Worm (Caenorhabditis elegans): ENCODE measurements around the gene morc-1.

Gene morc-1

DNA sequence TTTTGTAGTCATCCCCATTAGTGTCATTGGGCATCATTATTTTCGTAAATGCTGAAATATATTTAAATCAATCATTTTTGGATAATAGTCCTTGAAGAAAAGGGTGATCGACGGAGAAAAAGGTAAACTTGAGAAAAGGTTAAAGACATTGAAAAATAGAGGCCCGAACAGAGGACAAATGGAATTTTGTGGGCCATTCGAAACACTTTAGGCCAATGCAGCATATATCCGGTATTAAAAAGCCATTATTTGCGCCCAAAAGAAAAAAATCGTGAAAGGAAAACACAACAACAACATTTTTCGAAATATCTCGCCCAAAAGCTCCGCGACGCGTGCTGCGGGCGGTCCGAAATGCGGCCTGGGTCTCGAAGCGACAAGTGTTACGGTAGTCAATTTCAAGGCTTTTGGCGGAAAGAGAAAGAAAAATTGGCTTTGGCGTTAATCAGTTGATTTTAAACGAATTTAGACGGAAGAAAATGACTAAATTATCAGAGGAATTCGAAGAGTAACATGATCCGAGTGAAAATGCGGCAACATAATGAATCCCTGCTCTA is at the start of gene morc-1:
Gene morc-1, minus strand, starts transcription at position 51 of the 554 bp plus-strand sequence.
- no peak for TF ChIP-seq ztf-23 (GFP tag; IDR thresholded peaks at IDR 0.05)
- no peak for TF ChIP-seq klf-2 (GFP tag; conservative IDR thresholded peaks at IDR 0.05)
- TF ChIP-seq T22C8.4 (GFP tag; IDR thresholded peaks at IDR 0.05): no peak
- no peak for TF ChIP-seq flt-1 (GFP tag; IDR thresholded peaks at IDR 0.05)
- TF ChIP-seq cog-1 (tag; optimal IDR thresholded peaks at IDR 0.05): no peak
- TF ChIP-seq ref-1 (GFP tag; conservative IDR thresholded peaks at IDR 0.05): no peak
- no peak for TF ChIP-seq med-1 (GFP tag; optimal IDR thresholded peaks at IDR 0.05; ENCODE audit: insufficient read depth)
- no peak for TF ChIP-seq ztf-29 (GFP tag; IDR thresholded peaks at IDR 0.05)

DNA sequence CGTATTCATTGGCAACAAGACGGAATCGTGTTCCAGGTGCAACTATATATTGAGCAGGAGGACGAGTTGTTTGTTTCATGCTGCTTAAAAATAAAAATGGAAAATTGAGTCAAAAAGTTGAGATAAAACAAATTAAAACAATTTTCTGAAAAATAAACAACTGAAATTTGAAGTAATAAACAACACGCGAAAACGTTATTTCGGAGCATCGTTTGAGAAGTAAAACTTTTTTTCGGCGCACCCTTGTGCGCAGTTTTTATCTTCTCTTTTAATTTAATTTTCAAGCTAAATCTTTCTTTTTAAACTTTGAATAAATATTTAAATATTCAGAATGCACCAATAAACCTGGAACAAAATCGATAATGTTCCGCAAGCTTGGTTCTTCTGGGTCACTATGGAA is 47.4 kb upstream of the morc-1 start, which contains the start of the genes sumv-1 and gop-1:
Gene sumv-1, minus strand, starts transcription at position 80 of the 400 bp plus-strand sequence.
Gene gop-1, plus strand, starts transcription at position 331 of the 400 bp plus-strand sequence.
- TF ChIP-seq ztf-29 (GFP tag; IDR thresholded peaks at IDR 0.05) (no peak), cog-1 (tag; optimal IDR thresholded peaks at IDR 0.05) (no peak), flt-1 (GFP tag; IDR thresholded peaks at IDR 0.05) (no peak), ref-1 (GFP tag; conservative IDR thresholded peaks at IDR 0.05) (no peak), T22C8.4 (GFP tag; IDR thresholded peaks at IDR 0.05) (no peak), ztf-23 (GFP tag; IDR thresholded peaks at IDR 0.05) (no peak), klf-2 (GFP tag; conservative IDR thresholded peaks at IDR 0.05) (no peak)

DNA sequence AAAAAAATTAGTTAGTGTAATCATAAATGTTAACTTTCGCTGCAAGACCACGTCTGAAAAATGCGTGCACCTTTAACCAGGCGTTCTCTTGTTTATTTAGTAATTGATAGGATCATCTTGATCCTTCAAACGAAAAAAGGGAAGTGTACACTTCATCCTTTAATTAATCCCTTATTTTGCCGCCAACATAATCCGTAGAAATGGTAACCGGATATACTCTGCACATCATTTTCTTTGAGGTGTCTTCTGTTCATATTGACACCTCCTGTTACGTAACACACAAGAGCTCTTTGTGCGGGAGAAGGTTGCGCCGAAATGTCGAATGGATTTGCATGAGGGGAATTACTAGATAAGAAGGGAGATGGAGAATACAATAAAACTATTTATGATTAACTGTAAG is 42.0 kb upstream of the morc-1 start:
- TF ChIP-seq T22C8.4 (GFP tag; IDR thresholded peaks at IDR 0.05): no peak
- no peak for TF ChIP-seq cog-1 (tag; optimal IDR thresholded peaks at IDR 0.05)
- no peak for TF ChIP-seq ztf-29 (GFP tag; IDR thresholded peaks at IDR 0.05)
- TF ChIP-seq ztf-23 (GFP tag; IDR thresholded peaks at IDR 0.05): no peak
- no peak for TF ChIP-seq tab-1 (GFP tag; IDR thresholded peaks at IDR 0.05)

DNA sequence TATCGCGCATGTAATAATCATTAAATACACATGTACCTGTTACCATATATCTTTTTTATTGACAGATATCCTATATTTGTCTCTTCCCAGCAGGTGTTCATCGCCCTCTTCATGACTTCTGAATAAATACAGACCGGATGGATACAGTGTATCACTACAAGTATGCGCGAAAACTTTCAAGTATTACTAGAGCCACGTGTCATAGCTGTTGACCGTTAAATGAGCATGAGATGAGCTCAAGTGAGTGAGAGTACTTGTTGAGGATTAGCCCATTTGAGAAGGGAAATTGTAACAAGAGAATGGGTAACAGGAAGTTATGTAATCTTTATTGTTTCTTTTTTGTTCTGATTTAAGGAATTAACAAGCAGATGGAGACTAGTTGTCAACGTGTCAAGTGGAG is 38.4 kb upstream of the morc-1 start:
- TF ChIP-seq flt-1 (GFP tag; IDR thresholded peaks at IDR 0.05) (no peak), tab-1 (GFP tag; IDR thresholded peaks at IDR 0.05) (no peak)

DNA sequence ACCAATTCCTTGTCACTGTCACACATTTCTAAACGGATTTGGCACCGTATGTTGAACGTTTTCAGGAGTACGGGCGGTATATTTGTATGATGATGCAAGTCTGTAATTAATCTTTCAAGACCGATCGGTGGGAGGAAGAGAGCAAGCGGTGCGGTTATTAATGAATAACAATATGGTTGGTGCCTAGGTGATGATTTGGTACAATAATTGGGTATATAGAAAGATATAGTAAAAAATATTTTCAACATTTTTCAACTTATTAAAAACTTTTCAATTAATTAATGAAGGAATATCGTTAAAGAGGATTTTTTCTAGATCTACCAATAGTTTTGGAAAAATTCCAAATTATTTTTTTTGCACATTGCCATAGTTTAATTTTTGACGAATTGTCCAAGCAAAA is 37.8 kb upstream of the morc-1 start, which contains the start of gene cnd-1:
Gene cnd-1, minus strand, starts transcription at position 101 of the 400 bp plus-strand sequence.
- TF ChIP-seq ztf-29 (GFP tag; IDR thresholded peaks at IDR 0.05) (no peak), ztf-23 (GFP tag; IDR thresholded peaks at IDR 0.05) (no peak), ref-1 (GFP tag; conservative IDR thresholded peaks at IDR 0.05) (no peak), T22C8.4 (GFP tag; IDR thresholded peaks at IDR 0.05) (no peak), flt-1 (GFP tag; IDR thresholded peaks at IDR 0.05) (no peak), tab-1 (GFP tag; IDR thresholded peaks at IDR 0.05) (no peak), klf-2 (GFP tag; conservative IDR thresholded peaks at IDR 0.05) (no peak), med-1 (GFP tag; optimal IDR thresholded peaks at IDR 0.05; ENCODE audit: insufficient read depth) (no peak), cog-1 (tag; optimal IDR thresholded peaks at IDR 0.05) (no peak)

DNA sequence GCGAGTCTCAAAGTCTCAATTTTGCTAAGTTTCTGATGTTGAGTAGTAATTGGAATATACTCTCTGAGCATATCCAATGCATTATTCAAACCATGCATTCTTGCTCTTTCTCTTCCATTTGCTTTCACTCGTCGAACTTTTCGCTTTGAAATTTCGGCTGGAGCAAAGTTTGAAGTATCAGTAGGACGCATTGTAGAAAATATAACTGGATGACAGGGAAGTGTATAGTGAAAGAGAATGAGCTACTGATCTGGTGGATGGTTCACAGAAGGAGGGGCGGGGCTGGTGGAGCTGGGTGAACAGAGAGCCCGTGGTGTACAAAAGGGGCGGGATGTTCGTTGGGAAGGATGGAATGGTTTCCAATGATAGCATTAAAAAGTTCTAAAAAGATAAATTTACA is 35.1 kb upstream of the morc-1 start:
- no peak for TF ChIP-seq T22C8.4 (GFP tag; IDR thresholded peaks at IDR 0.05)
- no peak for TF ChIP-seq cog-1 (tag; optimal IDR thresholded peaks at IDR 0.05)
- no peak for TF ChIP-seq flt-1 (GFP tag; IDR thresholded peaks at IDR 0.05)
- no peak for TF ChIP-seq klf-2 (GFP tag; conservative IDR thresholded peaks at IDR 0.05)
- no peak for TF ChIP-seq ztf-29 (GFP tag; IDR thresholded peaks at IDR 0.05)
- no peak for TF ChIP-seq med-1 (GFP tag; optimal IDR thresholded peaks at IDR 0.05; ENCODE audit: insufficient read depth)

DNA sequence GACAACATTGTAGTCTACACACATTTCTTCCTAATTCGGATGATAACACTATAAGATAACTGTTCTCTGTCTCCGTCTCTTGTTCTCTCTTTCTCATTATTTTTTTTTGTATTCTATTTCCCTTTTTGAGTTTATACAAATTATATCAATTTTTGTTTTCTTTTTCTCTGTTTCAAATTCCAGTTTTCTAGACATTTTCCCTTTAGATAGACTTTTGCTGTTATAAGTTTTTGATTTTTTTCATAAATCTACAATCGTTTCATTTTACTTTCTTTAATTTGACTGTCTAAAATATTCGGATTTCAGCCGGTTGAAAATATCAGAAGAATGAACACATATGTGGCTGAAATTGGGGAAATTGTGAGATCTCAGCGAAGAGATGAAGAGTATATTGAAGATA is 29.4 kb upstream of the morc-1 start, which contains the start of gene prx-10:
Gene prx-10, plus strand, starts transcription at position 301 of the 400 bp plus-strand sequence.
- no peak for TF ChIP-seq T22C8.4 (GFP tag; IDR thresholded peaks at IDR 0.05)
- no peak for TF ChIP-seq cog-1 (tag; optimal IDR thresholded peaks at IDR 0.05)
- no peak for TF ChIP-seq ztf-29 (GFP tag; IDR thresholded peaks at IDR 0.05)
- TF ChIP-seq klf-2 (GFP tag; conservative IDR thresholded peaks at IDR 0.05): no peak
- TF ChIP-seq flt-1 (GFP tag; IDR thresholded peaks at IDR 0.05): no peak
- no peak for TF ChIP-seq tab-1 (GFP tag; IDR thresholded peaks at IDR 0.05)
- no peak for TF ChIP-seq ztf-23 (GFP tag; IDR thresholded peaks at IDR 0.05)
- no peak for TF ChIP-seq med-1 (GFP tag; optimal IDR thresholded peaks at IDR 0.05; ENCODE audit: insufficient read depth)

DNA sequence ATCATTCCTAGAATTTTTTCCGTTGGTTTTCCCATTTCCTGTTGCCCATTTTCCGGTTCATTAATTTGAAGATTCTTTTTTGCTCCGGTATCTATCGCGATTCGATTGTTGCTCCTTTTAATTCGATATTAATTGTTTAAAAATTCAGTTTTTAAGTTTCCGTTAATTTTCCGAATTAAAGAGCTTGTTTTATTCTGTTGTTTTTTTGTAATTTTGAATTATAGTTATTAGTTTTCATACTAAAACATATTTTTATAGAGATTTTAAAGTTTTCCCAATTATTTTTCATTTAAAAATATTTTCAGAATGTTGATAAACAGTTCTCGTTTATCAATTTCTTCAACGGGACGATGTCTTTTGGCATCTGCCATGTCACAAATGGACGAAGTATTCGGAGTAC is 27.6 kb upstream of the morc-1 start, which contains the start of gene mrps-26:
Gene mrps-26, plus strand, starts transcription at position 301 of the 400 bp plus-strand sequence.
- no peak for TF ChIP-seq cog-1 (tag; optimal IDR thresholded peaks at IDR 0.05)
- TF ChIP-seq T22C8.4 (GFP tag; IDR thresholded peaks at IDR 0.05): no peak
- TF ChIP-seq klf-2 (GFP tag; conservative IDR thresholded peaks at IDR 0.05): no peak
- no peak for TF ChIP-seq tab-1 (GFP tag; IDR thresholded peaks at IDR 0.05)

DNA sequence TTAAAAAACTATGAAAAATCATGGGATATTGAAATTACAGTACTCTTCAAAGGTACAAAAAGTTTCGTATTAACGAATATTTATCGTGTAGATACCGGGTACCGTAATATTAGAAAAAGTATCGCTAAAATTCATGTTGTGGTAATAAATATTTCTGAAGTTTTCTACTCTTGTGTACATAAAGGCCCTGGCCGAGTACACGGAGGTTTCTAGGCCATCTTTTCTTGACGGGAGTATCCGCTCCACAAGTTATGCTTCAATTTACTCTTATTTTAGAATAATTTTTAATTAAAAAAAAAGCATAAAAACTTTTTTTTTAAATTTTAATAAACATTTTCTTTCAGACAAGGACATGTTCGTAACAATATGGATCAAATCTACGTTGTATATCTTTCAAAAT is 26.4 kb upstream of the morc-1 start:
- TF ChIP-seq tab-1 (GFP tag; IDR thresholded peaks at IDR 0.05) (no peak), klf-2 (GFP tag; conservative IDR thresholded peaks at IDR 0.05) (no peak), ztf-29 (GFP tag; IDR thresholded peaks at IDR 0.05) (no peak), cog-1 (tag; optimal IDR thresholded peaks at IDR 0.05) (no peak), med-1 (GFP tag; optimal IDR thresholded peaks at IDR 0.05; ENCODE audit: insufficient read depth) (no peak), ztf-23 (GFP tag; IDR thresholded peaks at IDR 0.05) (no peak)

DNA sequence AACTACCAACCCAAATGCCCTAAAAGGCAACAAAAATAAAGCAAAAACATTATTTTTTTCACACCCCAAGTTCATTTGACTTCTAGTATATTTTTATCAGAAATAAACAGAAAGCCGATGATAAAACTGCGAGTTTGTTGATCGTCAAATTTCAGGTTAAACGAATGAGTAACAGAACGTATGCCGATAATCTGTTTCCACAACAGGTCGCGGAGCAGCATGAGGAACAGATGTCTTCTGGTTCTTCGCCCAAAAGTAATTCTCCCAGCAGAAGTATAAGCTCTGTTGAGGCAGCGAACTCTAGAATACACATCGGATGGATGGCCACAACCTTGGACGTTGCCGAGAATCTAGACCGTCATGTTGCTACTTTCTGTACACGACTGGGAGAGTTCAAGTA is 23.7 kb upstream of the morc-1 start, which contains the start of gene prmt-5:
Gene prmt-5, plus strand, starts transcription at position 141 of the 400 bp plus-strand sequence.
- TF ChIP-seq cog-1 (tag; optimal IDR thresholded peaks at IDR 0.05) (no peak), ref-1 (GFP tag; conservative IDR thresholded peaks at IDR 0.05) (no peak), ztf-23 (GFP tag; IDR thresholded peaks at IDR 0.05) (no peak), flt-1 (GFP tag; IDR thresholded peaks at IDR 0.05) (no peak), klf-2 (GFP tag; conservative IDR thresholded peaks at IDR 0.05) (no peak), tab-1 (GFP tag; IDR thresholded peaks at IDR 0.05) (no peak), T22C8.4 (GFP tag; IDR thresholded peaks at IDR 0.05) (no peak), med-1 (GFP tag; optimal IDR thresholded peaks at IDR 0.05; ENCODE audit: insufficient read depth) (no peak), ztf-29 (GFP tag; IDR thresholded peaks at IDR 0.05) (no peak)
